Worm (Caenorhabditis elegans): ENCODE results near the gene srbc-48.

Gene srbc-48

ce11 chrV:15821398-15821797 lies 1.3 kb downstream of the srbc-48 start, which contains the start of gene srbc-49:
srbc-49 (plus strand) TSS chrV:15821698.
- TF ChIP-seq dpl-1 (GFP tag; optimal IDR thresholded peaks at IDR 0.05) (no peak), sptf-1 (tag; optimal IDR thresholded peaks at IDR 0.05) (no peak), efl-1 (optimal IDR thresholded peaks at IDR 0.05) (no peak), efl-1 (GFP tag; optimal IDR thresholded peaks at IDR 0.05 in 1 of 2) (peak in 1 of 2 experiments; percentile 42), nhr-20 (tag; optimal IDR thresholded peaks at IDR 0.05) (no peak), aly-2 (tag; optimal IDR thresholded peaks at IDR 0.05) (no peak), pax-3 (tag; optimal IDR thresholded peaks at IDR 0.05) (no peak)

- TF ChIP-seq xbp-1 (tag; optimal IDR thresholded peaks at IDR 0.05) (no peak), C16A3.4 (tag; optimal IDR thresholded peaks at IDR 0.05) (no peak), ceh-82 (tag; optimal IDR thresholded peaks at IDR 0.05) (no peak), ama-1 (optimal IDR thresholded peaks at IDR 0.05) (no peak), ceh-8 (GFP tag; optimal IDR thresholded peaks at IDR 0.05) (no peak), egl-13 (tag; optimal IDR thresholded peaks at IDR 0.05) (no peak), swsn-7 (tag; optimal IDR thresholded peaks at IDR 0.05) (no peak), isw-1 (GFP tag; IDR thresholded peaks at IDR 0.05) (no peak), hlh-4 (tag; optimal IDR thresholded peaks at IDR 0.05) (no peak), dpl-1 (GFP tag; optimal IDR thresholded peaks at IDR 0.05) (no peak), unc-130 (tag; optimal IDR thresholded peaks at IDR 0.05) (no peak), lin-14 (GFP tag; optimal IDR thresholded peaks at IDR 0.05) (no peak), zip-4 (GFP tag; optimal IDR thresholded peaks at IDR 0.05) (no peak), ceh-90 (tag; optimal IDR thresholded peaks at IDR 0.05) (no peak), mep-1 (tag; optimal IDR thresholded peaks at IDR 0.05) (no peak), ces-1 (GFP tag; optimal IDR thresholded peaks at IDR 0.05) (no peak), sox-4 (tag; optimal IDR thresholded peaks at IDR 0.05) (no peak), pqm-1 (tag; optimal IDR thresholded peaks at IDR 0.05) (no peak)
Measured at ce11 chrV:15824866-15825265, 4.8 kb downstream of the srbc-48 start, which contains the start of gene srbc-50. srbc-50 (minus strand) TSS chrV:15824966.

ce11 chrV:15826110-15826509 lies 6.0 kb downstream of the srbc-48 start, which contains the start of gene srbc-51:
srbc-51 (plus strand) TSS chrV:15826410.
- TF ChIP-seq sox-4 (tag; optimal IDR thresholded peaks at IDR 0.05) = no peak
- no peak for TF ChIP-seq lsy-2 (tag; optimal IDR thresholded peaks at IDR 0.05)
- no peak for TF ChIP-seq tbx-2 (tag; optimal IDR thresholded peaks at IDR 0.05)
- no peak for TF ChIP-seq tlp-1 (tag; optimal IDR thresholded peaks at IDR 0.05)
- no peak for TF ChIP-seq ets-5 (GFP tag; IDR thresholded peaks at IDR 0.05)
- no peak for TF ChIP-seq fkh-10 (GFP tag; optimal IDR thresholded peaks at IDR 0.05)
- TF ChIP-seq dsc-1 (tag; optimal IDR thresholded peaks at IDR 0.05) = no peak
- TF ChIP-seq ceh-88 (GFP tag; IDR thresholded peaks at IDR 0.05) = no peak
- TF ChIP-seq zip-4 (GFP tag; optimal IDR thresholded peaks at IDR 0.05) = no peak
- TF ChIP-seq mdl-1 (tag; optimal IDR thresholded peaks at IDR 0.05) = no peak
- TF ChIP-seq swsn-7 (tag; optimal IDR thresholded peaks at IDR 0.05) = no peak

- TF ChIP-seq nhr-12 (tag; optimal IDR thresholded peaks at IDR 0.05) (no peak), egl-27 (tag; optimal IDR thresholded peaks at IDR 0.05) (no peak), C16A3.4 (tag; optimal IDR thresholded peaks at IDR 0.05) (no peak), isw-1 (GFP tag; IDR thresholded peaks at IDR 0.05) (no peak), pag-3 (tag; optimal IDR thresholded peaks at IDR 0.05; ENCODE audit: borderline replicate concordance, insufficient read depth) (no peak), ztf-11 (tag; optimal IDR thresholded peaks at IDR 0.05) (no peak), ceh-8 (GFP tag; optimal IDR thresholded peaks at IDR 0.05) (no peak)
Measured at ce11 chrV:15829907-15830306, 9.8 kb downstream of the srbc-48 start, which contains the start of gene srbc-55. srbc-55 (minus strand) TSS chrV:15830007.

ce11 chrV:15831586-15831985 lies 11.5 kb downstream of the srbc-48 start, which contains the start of gene srbc-56:
srbc-56 (minus strand) TSS chrV:15831686.
- TF ChIP-seq ztf-4 (tag; optimal IDR thresholded peaks at IDR 0.05) (no peak), ceh-8 (GFP tag; optimal IDR thresholded peaks at IDR 0.05) (no peak), egl-27 (tag; optimal IDR thresholded peaks at IDR 0.05) (no peak), lin-15B (tag; optimal IDR thresholded peaks at IDR 0.05) (no peak), pqm-1 (tag; optimal IDR thresholded peaks at IDR 0.05) (no peak), nhr-71 (tag; optimal IDR thresholded peaks at IDR 0.05) (no peak), Y116A8C.19 (tag; optimal IDR thresholded peaks at IDR 0.05; ENCODE audit: borderline replicate concordance) (no peak), mdl-1 (tag; optimal IDR thresholded peaks at IDR 0.05) (no peak), nhr-20 (tag; optimal IDR thresholded peaks at IDR 0.05) (no peak), nhr-90 (tag; optimal IDR thresholded peaks at IDR 0.05; ENCODE audit: poor library complexity) (no peak), skn-1 (tag; optimal IDR thresholded peaks at IDR 0.05) (no peak), grh-1 (GFP tag; IDR thresholded peaks at IDR 0.05) (no peak), ceh-82 (tag; optimal IDR thresholded peaks at IDR 0.05) (no peak), nhr-19 (GFP tag; conservative IDR thresholded peaks at IDR 0.05) (no peak), C04F5.9 (tag; optimal IDR thresholded peaks at IDR 0.05) (no peak), ama-1 (optimal IDR thresholded peaks at IDR 0.05) (no peak), pag-3 (tag; optimal IDR thresholded peaks at IDR 0.05; ENCODE audit: borderline replicate concordance, insufficient read depth) (no peak)

Measured in whole organism, L1 larva.